Worm (Caenorhabditis elegans): ENCODE results near the gene str-18.

- TF ChIP-seq egl-44 (GFP tag; IDR thresholded peaks at IDR 0.05) (no peak), sdz-38 (tag; optimal IDR thresholded peaks at IDR 0.05) (no peak), snpc-4 (GFP tag; optimal IDR thresholded peaks at IDR 0.05) (no peak), snpc-4 (tag; optimal IDR thresholded peaks at IDR 0.05) (no peak), mcd-1 (GFP tag; IDR thresholded peaks at IDR 0.05) (no peak), tlf-1 (GFP tag; optimal IDR thresholded peaks at IDR 0.05) (no peak), tbp1 (GFP tag; optimal IDR thresholded peaks at IDR 0.05) (no peak), lag-1 (GFP tag; IDR thresholded peaks at IDR 0.05) (no peak), unc-130 (GFP tag; optimal IDR thresholded peaks at IDR 0.05) (no peak)
Measured at ce11 chrV:15750130-15750529, 8.4 kb upstream of the str-18 start, which contains the start of gene str-6.
